Fruit fly (Drosophila melanogaster) whole organism, embryonic: ENCODE results near the gene LysRS.

ENCODE experiments used
- Abd-B ChIP-seq: fragments of 200-800 bp; sonication (Bioruptor generic); optimal IDR thresholded peaks from 2 replicates; lab custom pipeline; 2018; ENCODE audit warnings: missing biosample characterization, mild to moderate bottlenecking, missing genetic modification characterization, moderate library complexity
- Antp ChIP-seq: fragments of 200-800 bp; sonication (Bioruptor generic); optimal IDR thresholded peaks from 3 replicates; lab custom pipeline; 2016; ENCODE audit warnings: missing biosample characterization, missing genetic modification characterization
- CG14014 ChIP-seq: fragments of 200-800 bp; sonication (Bioruptor generic); IDR thresholded peaks from 2 replicates; pipeline ENCODE4 v1.3.6; 2022; ENCODE audit warnings: missing biosample characterization, missing genetic modification characterization
- CG15269 ChIP-seq: fragments of 200-800 bp; sonication (Bioruptor generic); optimal IDR thresholded peaks from 2 replicates; lab custom pipeline; 2018; ENCODE audit warnings: missing biosample characterization, mild to moderate bottlenecking, missing genetic modification characterization, moderate library complexity
- CG15601 ChIP-seq: fragments of 200-800 bp; sonication (Bioruptor generic); optimal IDR thresholded peaks from 3 replicates; lab custom pipeline; 2019; ENCODE audit warnings: missing biosample characterization, mild to moderate bottlenecking, missing genetic modification characterization, moderate library complexity
- CG15696 ChIP-seq: fragments of 200-800 bp; sonication (Bioruptor generic); optimal IDR thresholded peaks from 2 replicates; lab custom pipeline; 2019; ENCODE audit warnings: missing biosample characterization, mild to moderate bottlenecking, missing genetic modification characterization, moderate library complexity
- CG17359 ChIP-seq: fragments of 200-800 bp; sonication (Bioruptor generic); optimal IDR thresholded peaks from 3 replicates; lab custom pipeline; 2018; ENCODE audit warnings: missing biosample characterization, mild to moderate bottlenecking, missing genetic modification characterization, moderate library complexity
- CG2116 ChIP-seq: fragments of 200-800 bp; sonication (Bioruptor generic); optimal IDR thresholded peaks from 3 replicates; lab custom pipeline; 2018; ENCODE audit warnings: missing biosample characterization, mild to moderate bottlenecking, missing genetic modification characterization
- CG42726 ChIP-seq: fragments of 200-800 bp; sonication (Bioruptor generic); IDR thresholded peaks from 2 replicates; pipeline ENCODE4 v1.3.6; 2022; ENCODE audit warnings: missing biosample characterization, missing genetic modification characterization; ENCODE audit not compliant: partially characterized antibody
- CG4360 ChIP-seq: fragments of 200-800 bp; sonication (Bioruptor generic); IDR thresholded peaks from 2 replicates; pipeline ENCODE4 v1.3.6; 2022; ENCODE audit warnings: missing biosample characterization, missing genetic modification characterization
- CG43689 ChIP-seq: fragments of 200-800 bp; sonication (Bioruptor generic); IDR thresholded peaks from 2 replicates; pipeline ENCODE4 v1.3.6; 2022; ENCODE audit warnings: missing biosample characterization, missing genetic modification characterization
- CG4707 ChIP-seq: fragments of 200-800 bp; sonication (Bioruptor generic); optimal IDR thresholded peaks from 2 replicates; lab custom pipeline; 2018; ENCODE audit warnings: missing biosample characterization, mild to moderate bottlenecking, missing genetic modification characterization, moderate library complexity
- CG4820 ChIP-seq: fragments of 200-800 bp; sonication (Bioruptor generic); optimal IDR thresholded peaks from 3 replicates; lab custom pipeline; 2016; ENCODE audit warnings: missing biosample characterization, missing genetic modification characterization
- CG9215 ChIP-seq: fragments of 200-800 bp; sonication (Bioruptor generic); IDR thresholded peaks from 2 replicates; pipeline ENCODE4 v1.3.6; 2022; ENCODE audit warnings: missing biosample characterization, missing genetic modification characterization
- CG9437 ChIP-seq: fragments of 200-800 bp; sonication (Bioruptor generic); optimal IDR thresholded peaks from 2 replicates; lab custom pipeline; 2018; ENCODE audit warnings: missing biosample characterization, mild to moderate bottlenecking, missing genetic modification characterization
- CTCF ChIP-seq: fragments of 200-800 bp; sonication (Bioruptor generic); optimal IDR thresholded peaks from 2 replicates; lab custom pipeline; 2017; ENCODE audit warnings: missing biosample characterization, mild to moderate bottlenecking, missing genetic modification characterization, moderate library complexity
- HmgD ChIP-seq: fragments of 200-800 bp; sonication (Bioruptor generic); optimal IDR thresholded peaks from 3 replicates; lab custom pipeline; 2016; ENCODE audit warnings: missing biosample characterization, missing genetic modification characterization
- Hr78 ChIP-seq, 2 experiments: fragments of 200-800 bp in 1 of 2; fragments of >200 bp in 1 of 2; sonication (Bioruptor generic) in 1 of 2; optimal IDR thresholded peaks; 2 replicates each; lab custom pipeline; 2017 to 2019; ENCODE audit warnings: missing biosample characterization in 2 of 2, missing genetic modification characterization in 2 of 2, mild to moderate bottlenecking in 1 of 2, moderate library complexity in 1 of 2
- Max ChIP-seq: fragments of 200-800 bp; sonication (Bioruptor generic); optimal IDR thresholded peaks from 2 replicates; lab custom pipeline; 2016; ENCODE audit warnings: missing biosample characterization, mild to moderate bottlenecking, missing genetic modification characterization
- Mrtf ChIP-seq: fragments of 200-800 bp; sonication (Bioruptor generic); IDR thresholded peaks from 3 replicates; pipeline ENCODE4 v1.3.6; 2022; ENCODE audit warnings: missing biosample characterization, missing genetic modification characterization
- NC2α ChIP-seq: fragments of 200-800 bp; sonication (Bioruptor generic); optimal IDR thresholded peaks from 2 replicates; lab custom pipeline; 2016; ENCODE audit warnings: missing biosample characterization, missing genetic modification characterization
- Sin3A ChIP-seq: fragments of >200 bp; optimal IDR thresholded peaks from 2 replicates; lab custom pipeline; 2018
- Sox100B ChIP-seq: fragments of 200-800 bp; sonication (Bioruptor generic); optimal IDR thresholded peaks from 3 replicates; lab custom pipeline; 2018; ENCODE audit warnings: missing biosample characterization, mild to moderate bottlenecking, missing genetic modification characterization
- Xbp1 ChIP-seq: fragments of 200-800 bp; sonication (Bioruptor generic); optimal IDR thresholded peaks from 3 replicates; lab custom pipeline; 2016; ENCODE audit warnings: missing biosample characterization, mild to moderate bottlenecking, missing genetic modification characterization
- YL-1 ChIP-seq: fragments of 200-800 bp; sonication (Bioruptor generic); optimal IDR thresholded peaks from 3 replicates; lab custom pipeline; 2017; ENCODE audit warnings: missing biosample characterization, mild to moderate bottlenecking, missing genetic modification characterization
- ato ChIP-seq: fragments of 200-800 bp; sonication (Bioruptor generic); IDR thresholded peaks from 2 replicates; pipeline ENCODE4 v1.3.6; 2022; ENCODE audit warnings: missing biosample characterization, missing genetic modification characterization; ENCODE audit not compliant: partially characterized antibody
- bbx ChIP-seq: fragments of 200-800 bp; sonication (Bioruptor generic); IDR thresholded peaks from 2 replicates; pipeline ENCODE4 v1.3.6; 2022; ENCODE audit warnings: missing biosample characterization, missing genetic modification characterization; ENCODE audit not compliant: partially characterized antibody
- ci ChIP-seq: fragments of 200-800 bp; sonication (Bioruptor generic); IDR thresholded peaks from 3 replicates; pipeline ENCODE4 v1.3.6; 2022; ENCODE audit warnings: missing biosample characterization, missing genetic modification characterization
- croc ChIP-seq: fragments of 200-800 bp; sonication (Bioruptor generic); conservative IDR thresholded peaks from 3 replicates; pipeline ENCODE4 v1.3.6; 2022; ENCODE audit warnings: missing biosample characterization, missing genetic modification characterization
- da ChIP-seq: fragments of 200-800 bp; sonication (Bioruptor generic); optimal IDR thresholded peaks from 2 replicates; lab custom pipeline; 2016; ENCODE audit warnings: missing biosample characterization, missing genetic modification characterization
- ems ChIP-seq: fragments of 200-800 bp; sonication (Bioruptor generic); optimal IDR thresholded peaks from 3 replicates; lab custom pipeline; 2016; ENCODE audit warnings: missing biosample characterization, missing genetic modification characterization
- en ChIP-seq: fragments of 200-800 bp; sonication (Bioruptor generic); optimal IDR thresholded peaks from 2 replicates; lab custom pipeline; 2016; ENCODE audit warnings: missing biosample characterization, missing genetic modification characterization
- fd96Cb ChIP-seq: fragments of 200-800 bp; sonication (Bioruptor generic); optimal IDR thresholded peaks from 2 replicates; lab custom pipeline; 2018; ENCODE audit warnings: missing biosample characterization, mild to moderate bottlenecking, missing genetic modification characterization, moderate library complexity
- grau ChIP-seq: fragments of 200-800 bp; optimal IDR thresholded peaks from 3 replicates; lab custom pipeline; 2019; ENCODE audit warnings: missing biosample characterization, mild to moderate bottlenecking, missing genetic modification characterization, moderate library complexity
- grn ChIP-seq: fragments of 200-800 bp; sonication (Bioruptor generic); optimal IDR thresholded peaks from 3 replicates; lab custom pipeline; 2017; ENCODE audit warnings: missing biosample characterization, missing genetic modification characterization
- gsb ChIP-seq: fragments of 200-800 bp; sonication (Bioruptor generic); IDR thresholded peaks from 2 replicates; pipeline ENCODE4 v1.3.6; 2022; ENCODE audit warnings: missing biosample characterization, missing genetic modification characterization
- hb ChIP-seq: fragments of 200-800 bp; sonication (Bioruptor generic); IDR thresholded peaks from 3 replicates; pipeline ENCODE4 v1.3.6; 2022; ENCODE audit warnings: missing biosample characterization, missing genetic modification characterization; ENCODE audit not compliant: partially characterized antibody
- luna ChIP-seq: fragments of 200-800 bp; sonication (Bioruptor generic); optimal IDR thresholded peaks from 2 replicates; lab custom pipeline; 2016; ENCODE audit warnings: missing biosample characterization, missing genetic modification characterization
- nom ChIP-seq: fragments of 200-800 bp; sonication (Bioruptor generic); optimal IDR thresholded peaks from 2 replicates; lab custom pipeline; 2017; ENCODE audit warnings: missing biosample characterization, missing genetic modification characterization, mild to moderate bottlenecking, moderate library complexity, missing genetic modification reagents
- otp ChIP-seq: fragments of 200-800 bp; sonication (Bioruptor generic); IDR thresholded peaks from 3 replicates; pipeline ENCODE4, ENCODE4 v1.3.6; 2022; ENCODE audit warnings: missing biosample characterization, missing genetic modification characterization
- pfk ChIP-seq: fragments of 200-800 bp; sonication (Bioruptor generic); optimal IDR thresholded peaks from 2 replicates; lab custom pipeline; 2018; ENCODE audit warnings: missing biosample characterization, mild to moderate bottlenecking, missing genetic modification characterization, moderate library complexity
- rib ChIP-seq: fragments of 200-800 bp; sonication (Bioruptor generic); IDR thresholded peaks from 2 replicates; pipeline ENCODE4 v1.3.6; 2022; ENCODE audit warnings: missing biosample characterization, missing genetic modification characterization
- sima ChIP-seq: fragments of 200-800 bp; sonication (Bioruptor generic); optimal IDR thresholded peaks from 2 replicates; lab custom pipeline; 2016; ENCODE audit warnings: missing biosample characterization, missing genetic modification characterization
- sug ChIP-seq: fragments of 200-800 bp; optimal IDR thresholded peaks from 2 replicates; lab custom pipeline; 2019; ENCODE audit warnings: missing biosample characterization, mild to moderate bottlenecking, missing genetic modification characterization, moderate library complexity
- tin ChIP-seq: fragments of 200-800 bp; sonication (Bioruptor generic); optimal IDR thresholded peaks from 3 replicates; lab custom pipeline; 2016; ENCODE audit warnings: missing biosample characterization, missing genetic modification characterization
- unc-4 ChIP-seq: fragments of 200-800 bp; sonication (Bioruptor generic); IDR thresholded peaks from 2 replicates; pipeline ENCODE4 v1.3.6; 2022; ENCODE audit warnings: missing biosample characterization, missing genetic modification characterization; ENCODE audit not compliant: partially characterized antibody
- unpg ChIP-seq: fragments of 200-800 bp; sonication (Bioruptor generic); optimal IDR thresholded peaks from 3 replicates; lab custom pipeline; 2018; ENCODE audit warnings: missing biosample characterization, mild to moderate bottlenecking, missing genetic modification characterization, moderate library complexity
- vnd ChIP-seq: fragments of 200-800 bp; sonication (Bioruptor generic); IDR thresholded peaks from 3 replicates; pipeline ENCODE4 v1.3.6; 2022; ENCODE audit warnings: missing biosample characterization, missing genetic modification characterization; ENCODE audit not compliant: partially characterized antibody
- wor ChIP-seq: fragments of 200-800 bp; sonication (Bioruptor generic); IDR thresholded peaks from 2 replicates; pipeline ENCODE4 v1.3.6; 2022; ENCODE audit warnings: missing biosample characterization, missing genetic modification characterization
- z ChIP-seq: fragments of 200-800 bp; sonication (Bioruptor generic); IDR thresholded peaks from 3 replicates; pipeline ENCODE4 v1.3.6; 2022; ENCODE audit warnings: missing biosample characterization, missing genetic modification characterization
- zen ChIP-seq: fragments of 200-800 bp; sonication (Bioruptor generic); optimal IDR thresholded peaks from 3 replicates; lab custom pipeline; 2018; ENCODE audit warnings: missing biosample characterization, mild to moderate bottlenecking, missing genetic modification characterization, moderate library complexity

LysRS gene

dm6 chrX:9608727-9609419 lies at the start of gene LysRS, which contains the start of gene Hecw (continued):
- TF ChIP-seq hb (GFP tag; lab: Robert Waterston, UW): no peak
- peak; percentile 49 for TF ChIP-seq nom (GFP tag; lab: Kevin White, UChicago)
- TF ChIP-seq YL-1 (GFP tag; lab: Kevin White, UChicago): peak; percentile 70
- no peak for TF ChIP-seq CG43689 (GFP tag; lab: Robert Waterston, UW)
- TF ChIP-seq CG15696 (tag; lab: Kevin White, UChicago): no peak
- TF ChIP-seq CG2116: peak; percentile 37
- TF ChIP-seq unc-4 (GFP tag; lab: Robert Waterston, UW): 0 out of 2 replicates have a peak, but pooled peaks have one; percentile 28
- no peak for TF ChIP-seq ato (GFP tag; lab: Robert Waterston, UW)
- TF ChIP-seq Mrtf (GFP tag; lab: Robert Waterston, UW): no peak
- TF ChIP-seq croc (GFP tag; lab: Robert Waterston, UW): no peak
- TF ChIP-seq Hr78 (GFP tag; optimal IDR thresholded peaks at IDR 0.05; lab: Kevin White, UChicago): no peak
- no peak for TF ChIP-seq pfk
- TF ChIP-seq z (GFP tag; lab: Robert Waterston, UW): no peak
- TF ChIP-seq unpg (GFP tag; lab: Kevin White, UChicago): no peak
- TF ChIP-seq CTCF (GFP tag; lab: Kevin White, UChicago): peak; percentile 87
- no peak for TF ChIP-seq Sox100B (GFP tag; lab: Kevin White, UChicago)
- no peak for TF ChIP-seq wor (GFP tag; lab: Robert Waterston, UW)
- TF ChIP-seq CG4707 (GFP tag; lab: Kevin White, UChicago): no peak
- peak; percentile 8 for TF ChIP-seq HmgD
- peak; percentile 11 for TF ChIP-seq CG15601 (tag; lab: Kevin White, UChicago)
- TF ChIP-seq da (GFP tag; lab: Kevin White, UChicago): no peak
- TF ChIP-seq zen (tag; lab: Kevin White, UChicago): no peak
- no peak for TF ChIP-seq Xbp1 (GFP tag; lab: Kevin White, UChicago)
- TF ChIP-seq sug (tag; lab: Kevin White, UChicago): peak; percentile 42
- TF ChIP-seq grn (GFP tag; lab: Kevin White, UChicago): no peak
- no peak for TF ChIP-seq tin (GFP tag; lab: Kevin White, UChicago)
- no peak for TF ChIP-seq en
- TF ChIP-seq CG42726 (GFP tag; lab: Robert Waterston, UW): no peak
- no peak for TF ChIP-seq vnd (GFP tag; lab: Robert Waterston, UW)
- no peak for TF ChIP-seq grau (tag; lab: Kevin White, UChicago)
- TF ChIP-seq ems (GFP tag; lab: Kevin White, UChicago): no peak
- no peak for TF ChIP-seq CG9215 (GFP tag; lab: Robert Waterston, UW)
- TF ChIP-seq gsb: no peak
- TF ChIP-seq Antp (GFP tag; lab: Kevin White, UChicago): no peak
- TF ChIP-seq CG4360 (GFP tag; lab: Robert Waterston, UW): no peak
- no peak for TF ChIP-seq Abd-B
- no peak for TF ChIP-seq bbx (GFP tag; lab: Robert Waterston, UW)
- peak; percentile 82 for TF ChIP-seq CG17359 (tag; lab: Kevin White, UChicago)
- TF ChIP-seq CG14014 (GFP tag; lab: Robert Waterston, UW): no peak
- no peak for TF ChIP-seq sima (GFP tag; lab: Kevin White, UChicago)
- no peak for TF ChIP-seq NC2α (GFP tag; lab: Kevin White, UChicago)
- TF ChIP-seq Sin3A (lab: Kevin White, UChicago): peak; percentile 78
- TF ChIP-seq CG9437 (GFP tag; lab: Kevin White, UChicago): no peak
- TF ChIP-seq ci (GFP tag; lab: Robert Waterston, UW): peak; percentile 25; the same call in 1 of the 3 replicates
- no peak for TF ChIP-seq CG15269 (tag; lab: Kevin White, UChicago)
- TF ChIP-seq rib (GFP tag; lab: Robert Waterston, UW): no peak
- TF ChIP-seq CG4820 (GFP tag; lab: Kevin White, UChicago): no peak
- no peak for TF ChIP-seq otp
- TF ChIP-seq fd96Cb (tag; lab: Kevin White, UChicago): no peak
- no peak for TF ChIP-seq luna
- TF ChIP-seq Max (GFP tag; lab: Kevin White, UChicago): peak; percentile 21
